Fruit fly (Drosophila melanogaster) whole organism, embryonic: ENCODE measurements around the gene Gr93a.

ENCODE experiments used
- CG11456 ChIP-seq: fragments of 200-800 bp; sonication (Bioruptor generic); IDR thresholded peaks from 3 replicates; pipeline ENCODE4 v1.3.6; 2022; ENCODE audit warnings: missing biosample characterization, missing genetic modification characterization
- CG12155 ChIP-seq: fragments of 200-800 bp; sonication (Bioruptor generic); optimal IDR thresholded peaks from 3 replicates; lab custom pipeline; 2016; ENCODE audit warnings: missing biosample characterization, missing genetic modification characterization
- CG12391 ChIP-seq: fragments of 200-800 bp; sonication (Bioruptor generic); optimal IDR thresholded peaks from 3 replicates; lab custom pipeline; 2018; ENCODE audit warnings: missing biosample characterization, mild to moderate bottlenecking, missing genetic modification characterization, moderate library complexity
- CG4360 ChIP-seq: fragments of 200-800 bp; sonication (Bioruptor generic); IDR thresholded peaks from 2 replicates; pipeline ENCODE4 v1.3.6; 2022; ENCODE audit warnings: missing biosample characterization, missing genetic modification characterization
- CG8924 ChIP-seq: fragments of 200-800 bp; optimal IDR thresholded peaks from 3 replicates; lab custom pipeline; 2019; ENCODE audit warnings: missing biosample characterization, mild to moderate bottlenecking, missing genetic modification characterization, moderate library complexity
- CG9215 ChIP-seq: fragments of 200-800 bp; sonication (Bioruptor generic); IDR thresholded peaks from 2 replicates; pipeline ENCODE4 v1.3.6; 2022; ENCODE audit warnings: missing biosample characterization, missing genetic modification characterization
- bcd ChIP-seq: fragments of 200-800 bp; sonication (Bioruptor generic); optimal IDR thresholded peaks from 2 replicates; lab custom pipeline; 2017; ENCODE audit warnings: missing biosample characterization, mild to moderate bottlenecking, missing genetic modification characterization
- btn ChIP-seq: fragments of 200-800 bp; sonication (Bioruptor generic); optimal IDR thresholded peaks from 2 replicates; lab custom pipeline; 2016; ENCODE audit warnings: missing biosample characterization, missing genetic modification characterization
- nom ChIP-seq: fragments of 200-800 bp; sonication (Bioruptor generic); optimal IDR thresholded peaks from 2 replicates; lab custom pipeline; 2017; ENCODE audit warnings: missing biosample characterization, missing genetic modification characterization, mild to moderate bottlenecking, moderate library complexity, missing genetic modification reagents
- sens-2 ChIP-seq: fragments of 200-800 bp; sonication (Bioruptor generic); IDR thresholded peaks from 2 replicates; pipeline ENCODE4 v1.3.6; 2022; ENCODE audit warnings: missing biosample characterization, missing genetic modification characterization
- yki ChIP-seq: fragments of >200 bp; optimal IDR thresholded peaks from 3 replicates; lab custom pipeline; 2018

DNA sequence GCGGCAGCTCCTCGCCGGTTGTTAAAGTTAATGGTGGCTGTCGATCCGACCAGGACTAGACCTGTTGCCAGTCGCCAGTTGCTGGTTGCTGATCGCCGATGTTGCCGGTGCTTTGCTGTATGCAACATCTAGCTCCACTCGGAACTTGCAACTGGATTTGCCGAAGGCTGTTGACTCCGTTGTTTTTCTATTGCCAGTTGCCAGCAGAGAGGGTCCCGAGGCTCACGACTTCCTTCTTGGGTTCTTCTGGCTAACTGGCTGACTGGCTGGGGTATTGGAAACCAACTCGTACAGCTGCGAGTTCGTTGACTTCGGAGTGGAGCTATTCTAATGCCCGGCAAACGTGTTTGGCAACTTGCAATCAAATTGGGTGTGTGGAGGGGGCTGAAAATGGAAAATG is 1.3 kb upstream of the Gr93a start:
- TF ChIP-seq yki (lab: Kevin White, UChicago) (no peak), CG12155 (GFP tag; lab: Kevin White, UChicago) (no peak), CG12391 (no peak), CG8924 (tag; lab: Kevin White, UChicago) (no peak), CG9215 (GFP tag; lab: Robert Waterston, UW) (no peak), bcd (GFP tag; lab: Kevin White, UChicago) (no peak), CG4360 (GFP tag; lab: Robert Waterston, UW) (no peak), btn (no peak), CG11456 (GFP tag; lab: Robert Waterston, UW) (no peak), sens-2 (GFP tag; lab: Robert Waterston, UW) (no peak), nom (no peak)
